Fruit fly (Drosophila melanogaster) whole organism, embryonic: ENCODE data around the gene CG42699.

Source experiments
- Adf1 ChIP-seq: fragments of 200-800 bp; sonication (Bioruptor generic); IDR thresholded peaks from 2 replicates; pipeline ENCODE4 v1.3.6; 2022; ENCODE audit warnings: missing biosample characterization, missing genetic modification characterization
- CG10565 ChIP-seq: fragments of 200-800 bp; sonication (Bioruptor generic); optimal IDR thresholded peaks from 3 replicates; lab custom pipeline; 2016; ENCODE audit warnings: missing biosample characterization, mild to moderate bottlenecking, missing genetic modification characterization
- CG11085 ChIP-seq: fragments of 200-800 bp; sonication (Bioruptor generic); IDR thresholded peaks from 2 replicates; pipeline ENCODE4 v1.3.6; 2022; ENCODE audit warnings: missing biosample characterization, missing genetic modification characterization
- CG12769 ChIP-seq: fragments of 200-800 bp; sonication (Bioruptor generic); optimal IDR thresholded peaks from 2 replicates; lab custom pipeline; 2019; ENCODE audit warnings: missing biosample characterization, mild to moderate bottlenecking, missing genetic modification characterization, moderate library complexity
- CG13123 ChIP-seq: fragments of 200-800 bp; sonication (Bioruptor generic); optimal IDR thresholded peaks from 2 replicates; lab custom pipeline; 2016; ENCODE audit warnings: missing biosample characterization, missing genetic modification characterization
- CG14710 ChIP-seq: fragments of 200-800 bp; sonication (Bioruptor generic); optimal IDR thresholded peaks from 3 replicates; lab custom pipeline; 2019; ENCODE audit warnings: missing biosample characterization, mild to moderate bottlenecking, missing genetic modification characterization, moderate library complexity
- CG14860 ChIP-seq: fragments of 200-800 bp; sonication (Bioruptor generic); IDR thresholded peaks from 3 replicates; pipeline ENCODE4 v1.3.6; 2022; ENCODE audit warnings: missing biosample characterization, missing genetic modification characterization; ENCODE audit not compliant: partially characterized antibody
- CG2199 ChIP-seq: fragments of 200-800 bp; sonication (Bioruptor generic); IDR thresholded peaks from 3 replicates; pipeline ENCODE4 v1.3.6; 2022; ENCODE audit warnings: missing biosample characterization, missing genetic modification characterization
- CG30020 ChIP-seq: fragments of 200-800 bp; optimal IDR thresholded peaks from 2 replicates; lab custom pipeline; 2019; ENCODE audit warnings: missing biosample characterization, mild to moderate bottlenecking, missing genetic modification characterization, moderate library complexity
- CG33557 ChIP-seq: fragments of 200-800 bp; sonication (Bioruptor generic); optimal IDR thresholded peaks from 2 replicates; lab custom pipeline; 2019; ENCODE audit warnings: missing biosample characterization, mild to moderate bottlenecking, missing genetic modification characterization, moderate library complexity
- CG3726 ChIP-seq: fragments of 200-800 bp; sonication (Bioruptor generic); IDR thresholded peaks from 3 replicates; pipeline ENCODE4, ENCODE4 v1.3.6; 2022; ENCODE audit warnings: missing biosample characterization, missing genetic modification characterization
- CG4707 ChIP-seq: fragments of 200-800 bp; sonication (Bioruptor generic); optimal IDR thresholded peaks from 2 replicates; lab custom pipeline; 2018; ENCODE audit warnings: missing biosample characterization, mild to moderate bottlenecking, missing genetic modification characterization, moderate library complexity
- CG7271 ChIP-seq: fragments of 200-800 bp; sonication (Bioruptor generic); optimal IDR thresholded peaks from 2 replicates; lab custom pipeline; 2018; ENCODE audit warnings: missing biosample characterization, mild to moderate bottlenecking, missing genetic modification characterization, moderate library complexity
- CG7786 ChIP-seq: fragments of 200-800 bp; sonication (Bioruptor generic); optimal IDR thresholded peaks from 2 replicates; lab custom pipeline; 2016; ENCODE audit warnings: missing biosample characterization, missing genetic modification characterization
- CG8924 ChIP-seq: fragments of 200-800 bp; optimal IDR thresholded peaks from 3 replicates; lab custom pipeline; 2019; ENCODE audit warnings: missing biosample characterization, mild to moderate bottlenecking, missing genetic modification characterization, moderate library complexity
- CG9932 ChIP-seq: fragments of 200-800 bp; sonication (Bioruptor generic); IDR thresholded peaks from 2 replicates; pipeline ENCODE4 v1.3.6; 2022; ENCODE audit warnings: missing biosample characterization, missing genetic modification characterization
- CTCF ChIP-seq: fragments of 200-800 bp; sonication (Bioruptor generic); optimal IDR thresholded peaks from 2 replicates; lab custom pipeline; 2017; ENCODE audit warnings: missing biosample characterization, mild to moderate bottlenecking, missing genetic modification characterization, moderate library complexity
- Chrac-16 ChIP-seq: fragments of 200-800 bp; sonication (Bioruptor generic); optimal IDR thresholded peaks from 3 replicates; lab custom pipeline; 2016; ENCODE audit warnings: missing biosample characterization, missing genetic modification characterization
- Dek ChIP-seq: fragments of 200-800 bp; sonication (Bioruptor generic); optimal IDR thresholded peaks from 3 replicates; lab custom pipeline; 2019; ENCODE audit warnings: missing biosample characterization, mild to moderate bottlenecking, missing genetic modification characterization, moderate library complexity
- Doc3 ChIP-seq: fragments of 200-800 bp; sonication (Bioruptor generic); IDR thresholded peaks from 3 replicates; pipeline ENCODE4 v1.3.6; 2022; ENCODE audit warnings: missing biosample characterization, missing genetic modification characterization; ENCODE audit not compliant: partially characterized antibody
- Ets65A ChIP-seq: fragments of 200-800 bp; sonication (Bioruptor generic); peaks from one replicate; lab custom pipeline; 2016; ENCODE audit warnings: missing biosample characterization, missing genetic modification characterization
- HmgD ChIP-seq: fragments of 200-800 bp; sonication (Bioruptor generic); optimal IDR thresholded peaks from 3 replicates; lab custom pipeline; 2016; ENCODE audit warnings: missing biosample characterization, missing genetic modification characterization
- Hr51 ChIP-seq, 2 experiments: fragments of 200-800 bp; sonication (Bioruptor generic); optimal IDR thresholded peaks; 2 replicates in 1 of 2; 3 replicates in 1 of 2; lab custom pipeline; 2016 to 2018; ENCODE audit warnings: missing biosample characterization in 2 of 2, missing genetic modification characterization in 2 of 2, mild to moderate bottlenecking in 1 of 2, moderate library complexity in 1 of 2
- Kr ChIP-seq: fragments of 200-800 bp; sonication (Bioruptor generic); optimal IDR thresholded peaks from 2 replicates; lab custom pipeline; 2017; ENCODE audit warnings: missing biosample characterization, mild to moderate bottlenecking, missing genetic modification characterization
- Med ChIP-seq: fragments of 200-800 bp; sonication (Bioruptor generic); peaks from one replicate; lab custom pipeline; 2016; ENCODE audit warnings: missing biosample characterization, missing genetic modification characterization, mild to moderate bottlenecking, inconsistent platforms, moderate library complexity
- Mes4 ChIP-seq: fragments of 200-800 bp; sonication (Bioruptor generic); optimal IDR thresholded peaks from 2 replicates; lab custom pipeline; 2016; ENCODE audit warnings: missing biosample characterization, missing genetic modification characterization
- NC2α ChIP-seq: fragments of 200-800 bp; sonication (Bioruptor generic); optimal IDR thresholded peaks from 2 replicates; lab custom pipeline; 2016; ENCODE audit warnings: missing biosample characterization, missing genetic modification characterization
- NC2β ChIP-seq: fragments of 200-800 bp; sonication (Bioruptor generic); optimal IDR thresholded peaks from 2 replicates; lab custom pipeline; 2016; ENCODE audit warnings: missing biosample characterization, missing genetic modification characterization
- Nf-YA ChIP-seq: fragments of 200-800 bp; sonication (Bioruptor generic); IDR thresholded peaks from 2 replicates; pipeline ENCODE4 v1.3.6; 2022; ENCODE audit warnings: missing biosample characterization, missing genetic modification characterization
- Rx ChIP-seq: fragments of 200-800 bp; sonication (Bioruptor generic); IDR thresholded peaks from 2 replicates; pipeline ENCODE4 v1.3.6; 2022; ENCODE audit warnings: missing biosample characterization, missing genetic modification characterization
- Sin3A ChIP-seq: fragments of >200 bp; optimal IDR thresholded peaks from 2 replicates; lab custom pipeline; 2018
- Spps ChIP-seq: fragments of 200-800 bp; sonication (Bioruptor generic); optimal IDR thresholded peaks from 2 replicates; lab custom pipeline; 2018; ENCODE audit warnings: missing biosample characterization, mild to moderate bottlenecking, missing genetic modification characterization
- Tbp ChIP-seq: fragments of >200 bp; optimal IDR thresholded peaks from 2 replicates; lab custom pipeline; 2018; ENCODE audit warnings: missing biosample characterization, missing genetic modification characterization
- Vsx1 ChIP-seq: fragments of 200-800 bp; sonication (Bioruptor generic); optimal IDR thresholded peaks from 2 replicates; lab custom pipeline; 2017; ENCODE audit warnings: missing biosample characterization, mild to moderate bottlenecking, missing genetic modification characterization, missing genetic modification reagents
- ash1 ChIP-seq: fragments of 200-800 bp; sonication (Bioruptor generic); optimal IDR thresholded peaks from 2 replicates; lab custom pipeline; 2018; ENCODE audit warnings: missing biosample characterization, mild to moderate bottlenecking, missing genetic modification characterization
- bab2 ChIP-seq: fragments of 200-800 bp; sonication (Bioruptor generic); optimal IDR thresholded peaks from 2 replicates; lab custom pipeline; 2016; ENCODE audit warnings: missing biosample characterization, missing genetic modification characterization
- bbx ChIP-seq: fragments of 200-800 bp; sonication (Bioruptor generic); IDR thresholded peaks from 2 replicates; pipeline ENCODE4 v1.3.6; 2022; ENCODE audit warnings: missing biosample characterization, missing genetic modification characterization; ENCODE audit not compliant: partially characterized antibody
- cad ChIP-seq: fragments of >200 bp; optimal IDR thresholded peaks from 2 replicates; lab custom pipeline; 2017; ENCODE audit warnings: missing biosample characterization, missing genetic modification characterization
- crc ChIP-seq: fragments of 200-800 bp; sonication (Bioruptor generic); optimal IDR thresholded peaks from 2 replicates; lab custom pipeline; 2016; ENCODE audit warnings: missing biosample characterization, missing genetic modification characterization
- dan ChIP-seq: fragments of 200-800 bp; sonication (Bioruptor generic); IDR thresholded peaks from 2 replicates; pipeline ENCODE4 v1.3.6; 2022; ENCODE audit warnings: missing biosample characterization, missing genetic modification characterization
- danr ChIP-seq: fragments of 200-800 bp; sonication (Bioruptor generic); IDR thresholded peaks from 2 replicates; pipeline ENCODE4 v1.3.6; 2022; ENCODE audit warnings: missing biosample characterization, missing genetic modification characterization
- ftz-f1 ChIP-seq: fragments of 200-800 bp; sonication (Bioruptor generic); optimal IDR thresholded peaks from 2 replicates; lab custom pipeline; 2016; ENCODE audit warnings: missing biosample characterization, missing genetic modification characterization
- klu ChIP-seq: fragments of 200-800 bp; sonication (Bioruptor generic); IDR thresholded peaks from 2 replicates; pipeline ENCODE4 v1.3.6; 2022; ENCODE audit warnings: missing biosample characterization, missing genetic modification characterization
- lbe ChIP-seq: fragments of 200-800 bp; sonication (Bioruptor generic); optimal IDR thresholded peaks from 2 replicates; lab custom pipeline; 2016; ENCODE audit warnings: missing biosample characterization, mild to moderate bottlenecking, missing genetic modification characterization
- pho ChIP-seq: fragments of 200-800 bp; sonication (Bioruptor generic); optimal IDR thresholded peaks from 2 replicates; lab custom pipeline; 2016; ENCODE audit warnings: missing biosample characterization, missing genetic modification characterization
- psq ChIP-seq: fragments of 200-800 bp; sonication (Bioruptor generic); optimal IDR thresholded peaks from 2 replicates; lab custom pipeline; 2017; ENCODE audit warnings: missing biosample characterization, missing genetic modification characterization
- pum ChIP-seq: fragments of 200-800 bp; sonication (Bioruptor generic); optimal IDR thresholded peaks from 2 replicates; lab custom pipeline; 2016; ENCODE audit warnings: missing biosample characterization, missing genetic modification characterization
- row ChIP-seq: fragments of 200-800 bp; sonication (Bioruptor generic); IDR thresholded peaks from 3 replicates; pipeline ENCODE4 v1.3.6; 2022; ENCODE audit warnings: missing biosample characterization, missing genetic modification characterization
- stc ChIP-seq: fragments of 200-800 bp; sonication (Bioruptor generic); IDR thresholded peaks from 2 replicates; pipeline ENCODE4 v1.3.6; 2022; ENCODE audit warnings: missing biosample characterization, missing genetic modification characterization
- tgo ChIP-seq: fragments of 200-800 bp; sonication (Bioruptor generic); IDR thresholded peaks from 3 replicates; pipeline ENCODE4 v1.3.6; 2022; ENCODE audit warnings: missing biosample characterization, missing genetic modification characterization
- trem ChIP-seq: fragments of 200-800 bp; optimal IDR thresholded peaks from 3 replicates; lab custom pipeline; 2019; ENCODE audit warnings: missing biosample characterization, mild to moderate bottlenecking, missing genetic modification characterization, moderate library complexity
- vnd ChIP-seq: fragments of 200-800 bp; sonication (Bioruptor generic); IDR thresholded peaks from 3 replicates; pipeline ENCODE4 v1.3.6; 2022; ENCODE audit warnings: missing biosample characterization, missing genetic modification characterization; ENCODE audit not compliant: partially characterized antibody

Gene CG42699

dm6 chrX:5717741-5718475 is 46.4 kb upstream of the CG42699 start, which contains the start of gene CG33080 (continued):
- TF ChIP-seq CG14860 (no peak), NC2β (GFP tag; lab: Kevin White, UChicago) (no peak), Chrac-16 (no peak), trem (tag; lab: Kevin White, UChicago) (no peak), Sin3A (no peak), Nf-YA (GFP tag; lab: Robert Waterston, UW) (no peak), CG7786 (no peak), stc (GFP tag; lab: Robert Waterston, UW) (no peak), cad (GFP tag; lab: Kevin White, UChicago) (no peak), tgo (GFP tag; lab: Robert Waterston, UW) (peak; percentile 29; the same call in 1 of the 3 replicates), NC2α (GFP tag; lab: Kevin White, UChicago) (no peak), crc (GFP tag; lab: Kevin White, UChicago) (no peak), Doc3 (GFP tag; lab: Robert Waterston, UW) (no peak), Ets65A (GFP tag; lab: Kevin White, UChicago) (no peak), danr (0 out of 2 replicates have a peak, but pooled peaks have one; percentile 7), CG8924 (tag; lab: Kevin White, UChicago) (no peak), Tbp (no peak), dan (GFP tag; lab: Robert Waterston, UW) (no peak), CG11085 (GFP tag; lab: Robert Waterston, UW) (0 out of 2 replicates have a peak, but pooled peaks have one; percentile 23), pum (GFP tag; lab: Kevin White, UChicago) (no peak), CG3726 (no peak), Spps (tag; lab: Kevin White, UChicago) (no peak), CG14710 (no peak), CG2199 (no peak), Mes4 (GFP tag; lab: Kevin White, UChicago) (no peak), lbe (GFP tag; lab: Kevin White, UChicago) (no peak), CG9932 (GFP tag; lab: Robert Waterston, UW) (0 out of 2 replicates have a peak, but pooled peaks have one; percentile 20), ash1 (no peak), psq (GFP tag; lab: Kevin White, UChicago) (no peak), CG7271 (tag; lab: Kevin White, UChicago) (no peak), CG30020 (tag; lab: Kevin White, UChicago) (no peak), Hr51 (GFP tag; optimal IDR thresholded peaks at IDR 0.05; lab: Kevin White, UChicago) (peak in 1 of 2 experiments; percentile 17), Adf1 (0 out of 2 replicates have a peak, but pooled peaks have one; percentile 8), Vsx1 (GFP tag; lab: Kevin White, UChicago) (peak; percentile 75), bbx (GFP tag; lab: Robert Waterston, UW) (no peak), CG12769 (no peak), row (GFP tag; lab: Robert Waterston, UW) (peak; percentile 51; the same call in 2 of the 3 replicates), vnd (GFP tag; lab: Robert Waterston, UW) (no peak), klu (GFP tag; lab: Robert Waterston, UW) (no peak), CTCF (GFP tag; lab: Kevin White, UChicago) (no peak), pho (GFP tag; lab: Kevin White, UChicago) (no peak), CG33557 (GFP tag; lab: Kevin White, UChicago) (no peak), Dek (no peak), ftz-f1 (GFP tag; lab: Kevin White, UChicago) (no peak), Rx (GFP tag; lab: Robert Waterston, UW) (no peak), Kr (no peak), Med (peak; percentile 71), CG10565 (GFP tag; lab: Kevin White, UChicago) (no peak), HmgD (no peak), CG4707 (GFP tag; lab: Kevin White, UChicago) (no peak), bab2 (GFP tag; lab: Kevin White, UChicago) (no peak), CG13123 (GFP tag; lab: Kevin White, UChicago) (no peak)
